Worm (Caenorhabditis elegans) whole organism, L4/young adult: ENCODE results near the gene tgt-2.
"Not testable (repeated sequence)": the region's sequence is repeated elsewhere in the genome, so short reads cannot be mapped to it uniquely, and the experiment has no call there.

Experiments
- W03F9.2 ChIP-seq: fragments of 150-350 bp; optimal IDR thresholded peaks from 2 replicates; lab custom pipeline; 2014; ENCODE audit warnings: missing biosample characterization, missing genetic modification characterization
- dao-5 ChIP-seq: sonication (generic microtip); optimal IDR thresholded peaks from 2 replicates; lab custom pipeline; 2016; ENCODE audit warnings: missing genotype, missing genetic modification characterization, moderate library complexity, missing compliant biosample characterization
- him-1 ChIP-seq: sonication (generic microtip); optimal IDR thresholded peaks from 2 replicates; lab custom pipeline; 2016; ENCODE audit warnings: missing genotype, missing genetic modification reagents, missing genetic modification characterization, missing compliant biosample characterization

Gene tgt-2

ce11 chrV:18993017-18993416 lies 5.1 kb upstream of the tgt-2 start:
- no peak for TF ChIP-seq dao-5 (tag; lab: Kevin White, UChicago)

- no peak for TF ChIP-seq him-1 (tag; lab: Kevin White, UChicago)
- TF ChIP-seq dao-5 (tag; lab: Kevin White, UChicago), result no peak
- no peak for TF ChIP-seq W03F9.2 (tag; lab: Kevin White, UChicago)
Observed at ce11 chrV:18993535-18993990, 4.6 kb upstream of the tgt-2 start, which contains the start of gene gtf-2F2. TSS of gene gtf-2F2 (plus strand) at chrV:18993940.

DNA sequence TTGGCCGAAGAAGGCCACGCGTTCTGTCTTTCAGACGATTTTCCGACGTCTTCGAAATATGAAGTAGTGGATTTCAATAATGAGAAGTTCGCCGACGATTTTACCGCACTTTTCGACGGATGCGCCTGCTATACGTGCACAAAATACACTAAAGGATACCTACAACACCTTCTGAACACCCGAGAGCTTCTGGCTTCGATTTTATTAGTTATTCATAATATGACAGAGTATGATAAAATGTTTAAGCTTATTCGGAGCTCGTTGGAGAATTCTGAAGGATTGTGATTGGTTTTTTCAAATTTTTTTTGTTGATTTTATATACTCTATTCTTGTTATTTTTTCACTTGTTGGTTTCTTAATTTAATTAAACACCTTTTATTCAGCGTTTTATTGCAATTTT lies 2.4 kb downstream of the tgt-2 start:
- TF ChIP-seq him-1 (tag; lab: Kevin White, UChicago) (no peak), W03F9.2 (tag; lab: Kevin White, UChicago) (no peak), dao-5 (tag; lab: Kevin White, UChicago) (no peak)

ce11 chrV:19001016-19001415 lies 2.9 kb downstream of the tgt-2 start, which contains the start of gene Y39B6A.34:
TSS of gene Y39B6A.34 (plus strand) at chrV:19001018.
- no peak for TF ChIP-seq him-1 (tag; lab: Kevin White, UChicago)
- TF ChIP-seq dao-5 (tag; lab: Kevin White, UChicago), result no peak
- no peak for TF ChIP-seq W03F9.2 (tag; lab: Kevin White, UChicago)

- no peak for TF ChIP-seq W03F9.2 (tag; lab: Kevin White, UChicago)
- no peak for TF ChIP-seq dao-5 (tag; lab: Kevin White, UChicago)
- TF ChIP-seq him-1 (tag; lab: Kevin White, UChicago), result no peak
Observed at ce11 chrV:19001656-19002055, 3.5 kb downstream of the tgt-2 start, which contains the start of gene Y39B6A.33. TSS of gene Y39B6A.33 (plus strand) at chrV:19001956.

DNA sequence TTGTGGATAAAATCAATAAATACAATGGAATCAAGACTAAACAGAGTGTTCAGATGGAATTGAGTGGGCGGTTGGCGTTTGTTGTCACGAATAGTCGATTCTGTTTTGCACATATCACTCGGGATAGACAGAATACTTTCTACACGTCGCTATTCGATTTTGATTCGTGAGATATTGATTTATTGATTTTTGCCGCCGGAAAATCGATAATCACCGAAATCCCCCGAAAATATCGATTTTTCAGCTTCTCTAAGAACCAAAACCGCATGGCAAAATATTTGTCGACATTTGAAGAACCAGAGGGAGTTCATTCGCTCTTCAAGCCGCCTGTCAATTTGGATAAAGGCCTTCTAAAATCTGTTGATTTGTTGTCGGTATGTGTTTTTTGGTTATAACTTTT lies 12.3 kb downstream of the tgt-2 start:
- no peak for TF ChIP-seq dao-5 (tag; lab: Kevin White, UChicago)
- TF ChIP-seq W03F9.2 (tag; lab: Kevin White, UChicago), result no peak
- no peak for TF ChIP-seq him-1 (tag; lab: Kevin White, UChicago)

DNA sequence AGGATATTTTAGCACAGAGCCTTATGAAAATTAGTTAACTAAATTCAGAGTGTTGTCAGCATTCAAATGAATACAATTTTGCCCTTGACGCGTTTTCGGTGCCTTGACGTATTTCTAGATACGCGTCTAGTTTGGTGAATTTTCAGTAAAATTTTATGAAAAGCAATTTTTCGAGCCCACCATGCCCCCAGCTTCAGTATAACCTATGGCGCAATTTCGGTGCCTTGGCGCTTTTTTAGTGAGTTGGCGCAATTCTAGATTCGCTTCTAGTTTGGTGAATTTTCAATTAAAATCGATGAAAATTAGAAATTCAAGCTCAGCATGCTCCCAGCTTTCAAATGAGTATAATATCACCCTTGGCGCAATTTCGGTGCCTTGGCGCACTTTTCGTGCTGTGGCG lies 15.1 kb downstream of the tgt-2 start:
- no peak for TF ChIP-seq W03F9.2 (tag; lab: Kevin White, UChicago)
- no peak for TF ChIP-seq dao-5 (tag; lab: Kevin White, UChicago)
- no peak for TF ChIP-seq him-1 (tag; lab: Kevin White, UChicago)

DNA sequence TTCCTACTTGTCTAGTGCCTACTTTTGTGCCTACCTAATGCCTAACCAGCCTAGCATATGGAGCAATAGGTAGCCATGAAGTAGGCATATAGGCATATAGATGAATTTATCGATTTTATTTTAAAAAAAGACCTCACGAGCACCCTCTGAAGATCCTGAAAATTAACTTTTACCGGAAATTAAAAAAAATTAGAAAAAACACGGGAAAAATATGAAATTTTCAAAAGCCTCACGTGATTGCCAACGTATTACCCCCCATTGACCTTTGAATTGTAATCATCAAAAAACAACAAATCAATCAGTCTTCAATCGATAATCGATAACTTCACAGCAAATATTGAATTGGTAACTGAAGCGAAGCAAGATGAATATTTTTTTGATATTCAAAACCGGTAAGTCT lies 16.1 kb downstream of the tgt-2 start, which contains the start of gene Y39B6A.30:
Gene Y39B6A.30 (plus strand): TSS at position 301 of the 400 bp plus-strand sequence.
- TF ChIP-seq W03F9.2, dao-5, him-1 (tag; lab: Kevin White, UChicago): not testable (repeated sequence)

ce11 chrV:19019239-19019638 lies 21.1 kb downstream of the tgt-2 start:
- TF ChIP-seq W03F9.2 (tag; lab: Kevin White, UChicago) (no peak), dao-5 (tag; lab: Kevin White, UChicago) (no peak), him-1 (tag; lab: Kevin White, UChicago) (no peak)

ce11 chrV:19024683-19025082 lies 26.5 kb downstream of the tgt-2 start, which contains the start of gene Y39B6A.29:
TSS of gene Y39B6A.29 (minus strand) at chrV:19024783.
- TF ChIP-seq dao-5 (tag; lab: Kevin White, UChicago) (no peak), W03F9.2 (tag; lab: Kevin White, UChicago) (no peak), him-1 (tag; lab: Kevin White, UChicago) (no peak)

- no peak for TF ChIP-seq dao-5 (tag; lab: Kevin White, UChicago)
- TF ChIP-seq W03F9.2 (tag; lab: Kevin White, UChicago), result no peak
- TF ChIP-seq him-1 (tag; lab: Kevin White, UChicago), result no peak
Observed at ce11 chrV:19026163-19026562, 28.0 kb downstream of the tgt-2 start, which contains the start of gene Y39B6A.25. TSS of gene Y39B6A.25 (plus strand) at chrV:19026463.

DNA sequence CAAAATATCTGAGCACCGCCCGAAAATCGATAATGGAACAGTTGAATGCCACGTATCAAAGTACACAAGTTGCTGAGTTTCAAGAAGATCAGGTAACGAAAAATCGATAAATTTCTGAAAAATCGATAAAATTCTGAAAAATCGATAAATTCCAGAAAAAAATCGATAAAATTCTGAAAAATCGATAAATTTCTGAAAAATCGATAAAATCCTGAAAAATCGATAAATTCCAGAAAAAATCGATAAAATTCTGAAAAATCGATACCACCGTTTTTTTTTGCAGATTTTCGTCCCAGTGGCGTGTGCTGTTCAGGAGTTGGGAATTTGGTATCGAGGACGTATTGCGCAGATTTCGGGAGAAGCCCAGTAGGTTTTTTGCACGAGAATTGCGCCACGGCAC lies 29.2 kb downstream of the tgt-2 start:
- no peak for TF ChIP-seq dao-5 (tag; lab: Kevin White, UChicago)
- no peak for TF ChIP-seq him-1 (tag; lab: Kevin White, UChicago)
- no peak for TF ChIP-seq W03F9.2 (tag; lab: Kevin White, UChicago)

DNA sequence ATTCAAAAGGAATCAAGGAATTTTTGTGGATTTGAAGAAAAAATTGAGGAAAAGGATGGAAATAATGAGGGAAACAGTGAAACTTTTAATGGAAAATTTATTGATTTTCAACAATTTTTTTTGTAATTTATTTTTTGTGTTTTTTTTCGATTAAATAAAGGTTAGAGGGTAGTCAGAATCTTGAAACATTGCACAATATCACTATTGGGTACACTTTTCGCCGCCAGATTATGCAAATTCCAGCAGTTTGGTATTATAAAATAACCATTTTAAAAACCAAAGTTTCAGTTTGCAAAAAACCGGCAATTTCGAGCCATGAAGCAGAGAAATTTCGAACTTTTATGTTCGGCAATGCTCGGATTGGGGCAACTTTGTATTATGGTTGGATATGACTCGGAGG lies 33.3 kb downstream of the tgt-2 start, which contains the start of gene Y39B6A.27:
Gene Y39B6A.27 (plus strand): TSS at position 301 of the 400 bp plus-strand sequence.
- no peak for TF ChIP-seq W03F9.2 (tag; lab: Kevin White, UChicago)

DNA sequence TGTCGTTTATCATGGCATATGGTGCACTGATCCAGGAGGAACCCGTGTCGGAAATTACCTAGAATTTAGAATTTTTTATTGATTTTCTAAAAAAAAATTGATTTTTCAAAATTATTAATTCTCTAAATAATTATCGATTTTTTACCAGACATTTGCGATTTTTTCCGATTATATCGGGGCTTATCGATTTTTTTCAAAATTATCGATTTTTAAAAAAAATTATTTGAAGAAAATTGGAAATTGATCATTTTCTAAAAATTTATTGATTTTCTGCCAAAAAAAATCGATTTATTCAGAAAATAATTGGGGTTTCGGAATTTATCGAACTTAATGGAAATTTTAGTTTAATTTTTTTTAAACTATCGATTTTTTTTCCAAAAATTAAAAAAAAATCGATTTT lies 37.9 kb downstream of the tgt-2 start:
- TF ChIP-seq dao-5 (tag; lab: Kevin White, UChicago) (no peak), him-1 (tag; lab: Kevin White, UChicago) (no peak), W03F9.2 (tag; lab: Kevin White, UChicago) (no peak)
